Fruit fly (Drosophila melanogaster): Measurements from ENCODE around the gene CG18088.
A peak's percentile ranks its signal among the peaks of the same experiment; 100 is the strongest.

CG18088 gene

DNA sequence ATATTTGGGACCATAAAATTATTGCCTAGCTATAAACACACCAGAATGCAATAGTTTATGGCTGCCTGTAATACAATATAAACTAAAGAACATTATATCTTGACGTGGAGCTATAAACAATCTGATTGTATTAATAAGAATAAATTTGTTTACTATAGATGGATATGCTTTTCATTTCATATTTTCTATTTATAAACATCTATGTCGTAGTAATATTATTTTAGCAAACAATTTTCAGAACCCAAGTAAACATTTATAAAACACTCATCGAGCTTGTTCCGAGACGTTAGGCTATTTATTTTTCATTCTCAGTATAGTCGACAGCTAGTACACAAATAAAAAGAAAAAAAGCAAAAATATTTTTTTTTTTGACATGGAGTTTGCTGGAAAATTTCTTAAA, 13.0 kb downstream of the CG18088 start, which contains the start of gene CG18662:
Gene CG18662, plus strand, starts transcription at position 301 of the 400 bp plus-strand sequence.
- no peak for TF ChIP-seq CG10348 (GFP tag; IDR thresholded peaks at IDR 0.05)
- TF ChIP-seq Snoo (tag; optimal IDR thresholded peaks at IDR 0.05) = no peak
- TF ChIP-seq CG9948 (tag; optimal IDR thresholded peaks at IDR 0.05) = no peak
- no peak for TF ChIP-seq rn (GFP tag; IDR thresholded peaks at IDR 0.05)
- TF ChIP-seq D1 (tag; optimal IDR thresholded peaks at IDR 0.05) = no peak
- no peak for TF ChIP-seq Ets98B (GFP tag; IDR thresholded peaks at IDR 0.05)
- TF ChIP-seq gl (tag; optimal IDR thresholded peaks at IDR 0.05) = no peak
- no peak for TF ChIP-seq Pif1A (GFP tag; optimal IDR thresholded peaks at IDR 0.05)
- TF ChIP-seq CG32121 (GFP tag; IDR thresholded peaks at IDR 0.05) = no peak
- TF ChIP-seq CG4496 (GFP tag; IDR thresholded peaks at IDR 0.05) = no peak
- no peak for TF ChIP-seq Pif1B (GFP tag; optimal IDR thresholded peaks at IDR 0.05)
- TF ChIP-seq CG13204 (GFP tag; optimal IDR thresholded peaks at IDR 0.05) = no peak
- no peak for TF ChIP-seq CG12605 (GFP tag; IDR thresholded peaks at IDR 0.05)
- TF ChIP-seq EcR (GFP tag; optimal IDR thresholded peaks at IDR 0.05) = no peak
- TF ChIP-seq CG15710 (tag; optimal IDR thresholded peaks at IDR 0.05) = no peak
- TF ChIP-seq CG34367 (tag; optimal IDR thresholded peaks at IDR 0.05) = no peak
- TF ChIP-seq CG14655 (GFP tag; optimal IDR thresholded peaks at IDR 0.05) = no peak

DNA sequence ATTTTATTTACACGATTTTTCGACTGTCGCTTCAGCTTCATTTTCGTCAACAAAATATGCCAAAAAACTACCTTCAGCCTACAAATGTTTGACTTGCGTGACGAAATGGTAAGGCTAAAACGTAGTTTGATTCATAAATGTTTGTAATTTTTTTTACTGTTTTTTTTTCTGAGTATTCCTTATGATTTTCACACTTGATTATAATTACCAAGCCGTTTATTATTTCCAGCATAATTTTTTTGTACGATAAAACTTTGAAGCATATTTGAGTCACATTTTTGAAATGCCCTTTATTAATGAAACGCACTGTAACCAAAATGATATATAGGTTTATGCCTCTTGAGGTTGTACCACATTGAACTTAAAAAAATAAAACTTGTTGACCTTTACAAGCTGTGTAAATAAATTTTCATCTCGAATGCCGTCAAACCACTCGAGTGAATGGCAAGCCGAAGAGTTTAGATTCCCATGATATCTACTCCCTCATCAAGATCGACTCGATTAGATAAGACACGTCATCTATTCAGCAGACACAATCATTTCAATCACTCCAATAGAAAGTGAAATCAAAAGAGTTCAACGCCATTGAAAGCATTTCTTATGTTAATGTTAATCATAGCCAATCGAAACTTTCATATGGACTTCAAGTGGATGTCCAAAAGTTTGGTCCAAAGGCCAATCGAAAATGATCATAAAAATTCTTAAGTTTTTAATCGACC, 15.4 kb downstream of the CG18088 start:
- TF ChIP-seq EcR (GFP tag; optimal IDR thresholded peaks at IDR 0.05) = no peak
- TF ChIP-seq CG8159 (tag; optimal IDR thresholded peaks at IDR 0.05) = no peak

DNA sequence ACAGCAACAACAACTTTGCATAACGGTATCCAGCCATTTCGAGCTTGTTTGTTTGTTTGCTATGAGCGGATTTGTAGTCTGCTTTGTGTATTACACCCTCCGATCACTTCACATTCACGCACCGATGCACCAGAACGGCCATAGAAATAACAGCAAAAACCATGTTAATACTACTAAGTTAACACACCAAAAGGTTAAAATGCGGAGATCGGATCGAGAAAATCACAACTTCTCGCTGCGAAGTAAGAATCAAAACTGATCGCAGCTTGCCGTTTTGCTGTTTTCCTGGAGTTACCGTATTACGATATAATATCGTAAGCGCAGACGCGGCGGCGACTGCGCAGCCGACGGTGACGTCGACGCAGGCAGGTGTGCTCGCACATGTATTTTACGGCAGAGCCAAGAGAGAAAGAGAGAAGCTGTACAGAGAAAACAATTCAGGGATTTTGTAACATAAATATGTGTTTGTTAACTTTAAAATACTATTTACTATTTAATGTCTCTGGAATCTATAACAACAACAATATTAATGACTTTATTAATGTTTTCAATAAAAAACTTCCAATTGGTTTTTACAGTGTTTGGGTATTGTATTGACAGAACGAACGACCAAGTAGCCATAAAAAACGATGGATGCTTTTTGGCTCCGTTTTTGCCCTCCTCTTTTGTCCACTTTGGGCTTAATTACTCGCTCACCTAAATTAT, 17.4 kb downstream of the CG18088 start, which contains the start of gene CG13101:
Gene CG13101, minus strand, starts transcription at position 259 of the 705 bp plus-strand sequence.
- TF ChIP-seq CG9948 (tag; optimal IDR thresholded peaks at IDR 0.05) = peak; percentile 93
- peak; percentile 95 for TF ChIP-seq CG8301 (tag; optimal IDR thresholded peaks at IDR 0.05)
- TF ChIP-seq CG32121 (GFP tag; IDR thresholded peaks at IDR 0.05) = peak; percentile 97
- peak; percentile 85 for TF ChIP-seq Pif1A (GFP tag; optimal IDR thresholded peaks at IDR 0.05)
- peak; percentile 92 for TF ChIP-seq CG34367 (tag; optimal IDR thresholded peaks at IDR 0.05)
- peak; percentile 89 for TF ChIP-seq fd96Ca (GFP tag; IDR thresholded peaks at IDR 0.05)
- TF ChIP-seq Pif1B (GFP tag; optimal IDR thresholded peaks at IDR 0.05) = peak; percentile 92
- peak; percentile 96 for TF ChIP-seq rn (GFP tag; IDR thresholded peaks at IDR 0.05)
- TF ChIP-seq CG14655 (GFP tag; optimal IDR thresholded peaks at IDR 0.05) = peak; percentile 95
- peak; percentile 93 for TF ChIP-seq CG8159 (tag; optimal IDR thresholded peaks at IDR 0.05)
- TF ChIP-seq CG12605 (GFP tag; IDR thresholded peaks at IDR 0.05) = peak; percentile 98
- peak; percentile 96 for TF ChIP-seq Ets98B (GFP tag; IDR thresholded peaks at IDR 0.05)
- peak; percentile 63 for TF ChIP-seq CG13204 (GFP tag; optimal IDR thresholded peaks at IDR 0.05)
- peak; percentile 94 for TF ChIP-seq CG15710 (tag; optimal IDR thresholded peaks at IDR 0.05)
- TF ChIP-seq gl (tag; optimal IDR thresholded peaks at IDR 0.05) = peak; percentile 78
- peak; percentile 84; the same call in 1 of the 2 replicates for TF ChIP-seq CG10348 (GFP tag; IDR thresholded peaks at IDR 0.05)
- TF ChIP-seq CG17806 (tag; optimal IDR thresholded peaks at IDR 0.05) = peak; percentile 93
- TF ChIP-seq Snoo (tag; optimal IDR thresholded peaks at IDR 0.05) = peak; percentile 90
- peak; percentile 90 for TF ChIP-seq D1 (tag; optimal IDR thresholded peaks at IDR 0.05)
- peak; percentile 96 for TF ChIP-seq CG4496 (GFP tag; IDR thresholded peaks at IDR 0.05)
- TF ChIP-seq EcR (GFP tag; optimal IDR thresholded peaks at IDR 0.05) = no peak

DNA sequence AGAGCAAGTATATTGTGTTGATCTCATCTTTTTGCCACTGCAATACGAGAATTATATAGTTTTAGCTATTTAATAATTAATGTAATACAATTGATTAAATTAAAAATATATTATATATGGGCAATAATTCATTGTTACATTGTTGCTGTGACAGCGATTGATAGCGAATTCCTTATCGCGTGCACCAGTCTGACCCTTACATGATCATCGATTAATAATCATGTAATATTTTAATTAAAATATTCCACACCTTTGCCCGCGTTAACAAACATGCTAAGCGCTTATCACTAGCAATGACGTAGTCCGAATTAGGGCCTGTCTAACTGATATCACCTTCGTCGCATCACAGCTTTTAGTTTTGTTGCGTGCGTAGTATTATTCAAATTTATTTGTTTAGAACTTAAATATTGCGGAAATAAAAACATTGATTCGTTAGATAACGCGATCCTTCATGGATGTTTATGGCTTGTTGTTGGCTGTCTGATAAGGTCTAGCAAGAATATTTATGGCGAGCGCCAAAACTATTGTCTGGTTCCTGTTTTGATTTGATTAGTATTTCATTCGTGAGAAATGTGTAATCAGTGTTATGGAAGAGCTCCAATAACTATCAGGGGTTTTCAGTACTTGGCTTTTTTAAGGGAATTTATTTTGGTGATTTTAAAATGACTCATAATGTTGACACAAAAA, 20.1 kb downstream of the CG18088 start:
- TF ChIP-seq Pif1B (GFP tag; optimal IDR thresholded peaks at IDR 0.05) (no peak), Ets98B (GFP tag; IDR thresholded peaks at IDR 0.05) (no peak), CG4496 (GFP tag; IDR thresholded peaks at IDR 0.05) (no peak), fd96Ca (GFP tag; IDR thresholded peaks at IDR 0.05) (no peak), gl (tag; optimal IDR thresholded peaks at IDR 0.05) (no peak), rn (GFP tag; IDR thresholded peaks at IDR 0.05) (no peak), CG34367 (tag; optimal IDR thresholded peaks at IDR 0.05) (no peak), D1 (tag; optimal IDR thresholded peaks at IDR 0.05) (no peak), CG9948 (tag; optimal IDR thresholded peaks at IDR 0.05) (no peak), CG14655 (GFP tag; optimal IDR thresholded peaks at IDR 0.05) (no peak)

dm6 chr2L:8989037-8989591, 21.8 kb downstream of the CG18088 start, which contains the start of gene rost:
Gene rost (minus strand): TSS chr2L:8989539.
- TF ChIP-seq CG34367 (tag; optimal IDR thresholded peaks at IDR 0.05) = peak; percentile 9
- peak; percentile 72 for TF ChIP-seq EcR (GFP tag; optimal IDR thresholded peaks at IDR 0.05)
- no peak for TF ChIP-seq D1 (tag; optimal IDR thresholded peaks at IDR 0.05)
- no peak for TF ChIP-seq gl (tag; optimal IDR thresholded peaks at IDR 0.05)
- TF ChIP-seq Snoo (tag; optimal IDR thresholded peaks at IDR 0.05) = no peak
- peak; percentile 65 for TF ChIP-seq Pif1B (GFP tag; optimal IDR thresholded peaks at IDR 0.05)
- peak; percentile 26 for TF ChIP-seq CG15710 (tag; optimal IDR thresholded peaks at IDR 0.05)
- no peak for TF ChIP-seq CG12605 (GFP tag; IDR thresholded peaks at IDR 0.05)
- no peak for TF ChIP-seq CG17806 (tag; optimal IDR thresholded peaks at IDR 0.05)
- TF ChIP-seq CG4496 (GFP tag; IDR thresholded peaks at IDR 0.05) = peak; percentile 38; the same call in 1 of the 3 replicates
- peak; percentile 34 for TF ChIP-seq CG8159 (tag; optimal IDR thresholded peaks at IDR 0.05)
- TF ChIP-seq rn (GFP tag; IDR thresholded peaks at IDR 0.05) = no peak
- TF ChIP-seq CG13204 (GFP tag; optimal IDR thresholded peaks at IDR 0.05) = peak; percentile 55
- TF ChIP-seq CG9948 (tag; optimal IDR thresholded peaks at IDR 0.05) = no peak
- no peak for TF ChIP-seq CG14655 (GFP tag; optimal IDR thresholded peaks at IDR 0.05)
- no peak; the same call in 2 of the 3 replicates for TF ChIP-seq fd96Ca (GFP tag; IDR thresholded peaks at IDR 0.05)
- peak; percentile 7 for TF ChIP-seq Pif1A (GFP tag; optimal IDR thresholded peaks at IDR 0.05)
